Fruit fly (Drosophila melanogaster): ENCODE data around the gene CG13293.

DNA sequence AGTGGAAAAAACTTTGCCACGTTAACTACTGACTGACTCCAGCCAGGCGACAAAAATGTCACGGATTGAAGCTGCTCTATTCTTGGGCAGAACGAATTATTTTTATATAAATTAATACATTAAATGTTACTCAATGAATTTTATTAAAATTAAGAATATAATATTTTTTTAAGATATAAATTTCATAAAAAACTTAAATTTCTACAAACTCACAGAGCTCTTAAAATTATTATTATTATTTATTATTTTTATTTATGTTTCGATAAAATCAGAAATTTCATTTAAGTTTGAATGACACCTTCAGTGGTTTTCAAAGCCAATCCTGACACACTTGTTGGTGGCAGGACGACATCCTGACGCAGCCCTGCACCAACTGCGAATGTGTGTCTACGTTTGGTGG is 2.5 kb downstream of the CG13293 start:
- no peak for TF ChIP-seq Sin3A (optimal IDR thresholded peaks at IDR 0.05)
- TF ChIP-seq Myc (optimal IDR thresholded peaks at IDR 0.05), result no peak
- no peak for TF ChIP-seq ttk (optimal IDR thresholded peaks at IDR 0.05)

All from Kc167 (cell line).